Fruit fly (Drosophila melanogaster): ENCODE measurements around the gene CG42395.
A peak's percentile ranks its signal among the peaks of the same experiment; 100 is the strongest.

The CG42395 gene

DNA sequence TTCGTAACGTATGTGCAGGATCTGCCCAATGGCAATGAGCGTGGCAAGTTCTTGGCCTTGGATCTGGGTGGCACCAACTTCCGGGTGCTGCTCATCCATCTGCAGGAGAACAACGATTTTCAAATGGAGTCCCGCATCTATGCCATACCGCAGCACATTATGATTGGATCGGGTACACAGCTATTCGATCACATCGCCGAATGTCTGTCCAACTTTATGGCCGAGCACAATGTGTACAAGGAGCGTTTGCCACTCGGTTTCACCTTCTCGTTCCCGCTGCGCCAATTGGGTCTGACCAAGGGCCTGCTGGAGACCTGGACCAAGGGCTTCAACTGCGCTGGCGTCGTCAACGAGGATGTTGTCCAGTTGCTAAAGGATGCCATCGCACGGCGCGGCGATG, 10.6 kb upstream of the CG42395 start:
- no peak for TF ChIP-seq CG32006 (GFP tag; optimal IDR thresholded peaks at IDR 0.05)
- TF ChIP-seq CG6792 (GFP tag; optimal IDR thresholded peaks at IDR 0.05) = no peak
- TF ChIP-seq CG15336 (GFP tag; IDR thresholded peaks at IDR 0.05) = no peak
- no peak for TF ChIP-seq Sox15 (GFP tag; optimal IDR thresholded peaks at IDR 0.05)
- no peak for TF ChIP-seq svp (GFP tag)
- no peak for TF ChIP-seq fd59A (GFP tag; optimal IDR thresholded peaks at IDR 0.05)
- no peak for TF ChIP-seq Eip93F (GFP tag; optimal IDR thresholded peaks at IDR 0.05)
- no peak for TF ChIP-seq CG6808 (GFP tag; optimal IDR thresholded peaks at IDR 0.05)
- no peak for TF ChIP-seq Met (GFP tag; optimal IDR thresholded peaks at IDR 0.05)
- TF ChIP-seq Hr4 (GFP tag; optimal IDR thresholded peaks at IDR 0.05) = no peak
- no peak for TF ChIP-seq CG11902 (GFP tag; optimal IDR thresholded peaks at IDR 0.05)
- no peak for TF ChIP-seq Sox102F (GFP tag; optimal IDR thresholded peaks at IDR 0.05)
- no peak for TF ChIP-seq vri (GFP tag; optimal IDR thresholded peaks at IDR 0.05)
- TF ChIP-seq spab (GFP tag; optimal IDR thresholded peaks at IDR 0.05) = no peak
- no peak for TF ChIP-seq Eip78C (GFP tag)

- TF ChIP-seq vri (GFP tag; optimal IDR thresholded peaks at IDR 0.05) = no peak
- TF ChIP-seq CG6808 (GFP tag; optimal IDR thresholded peaks at IDR 0.05) = no peak
- no peak for TF ChIP-seq fd59A (GFP tag; optimal IDR thresholded peaks at IDR 0.05)
- peak; percentile 77 for TF ChIP-seq CG6276 (GFP tag; optimal IDR thresholded peaks at IDR 0.05)
- TF ChIP-seq CG10631 (GFP tag; optimal IDR thresholded peaks at IDR 0.05) = no peak
- TF ChIP-seq Ets96B (tag; optimal IDR thresholded peaks at IDR 0.05) = no peak
- TF ChIP-seq CG8119 (GFP tag; IDR thresholded peaks at IDR 0.05) = peak; percentile 79
- TF ChIP-seq esn (GFP tag; optimal IDR thresholded peaks at IDR 0.05) = no peak
- TF ChIP-seq CG11294 (GFP tag; IDR thresholded peaks at IDR 0.05) = 0 out of 2 replicates have a peak, but pooled peaks have one; percentile 11
- no peak for TF ChIP-seq fkh (GFP tag; optimal IDR thresholded peaks at IDR 0.05)
- no peak for TF ChIP-seq CG34406 (GFP tag; optimal IDR thresholded peaks at IDR 0.05)
- no peak for TF ChIP-seq CG11762 (GFP tag; optimal IDR thresholded peaks at IDR 0.05; ENCODE audit: insufficient read depth)
- no peak for TF ChIP-seq pdm3 (GFP tag; optimal IDR thresholded peaks at IDR 0.05)
- TF ChIP-seq Eip93F (GFP tag; optimal IDR thresholded peaks at IDR 0.05) = no peak
- no peak for TF ChIP-seq CG9139 (GFP tag; optimal IDR thresholded peaks at IDR 0.05)
- TF ChIP-seq eg (GFP tag; IDR thresholded peaks at IDR 0.05) = peak; percentile 85
- TF ChIP-seq Hr4 (GFP tag; optimal IDR thresholded peaks at IDR 0.05) = peak; percentile 8
- TF ChIP-seq topi (GFP tag; optimal IDR thresholded peaks at IDR 0.05) = no peak
- no peak for TF ChIP-seq Sox14 (GFP tag; optimal IDR thresholded peaks at IDR 0.05)
- TF ChIP-seq Sox15 (GFP tag; optimal IDR thresholded peaks at IDR 0.05) = no peak
- no peak for TF ChIP-seq salr (GFP tag; optimal IDR thresholded peaks at IDR 0.05)
- TF ChIP-seq net (GFP tag; optimal IDR thresholded peaks at IDR 0.05) = no peak
- no peak for TF ChIP-seq CG8632 (GFP tag; optimal IDR thresholded peaks at IDR 0.05)
- TF ChIP-seq CG3919 (GFP tag; optimal IDR thresholded peaks at IDR 0.05) = no peak
- TF ChIP-seq Met (GFP tag; optimal IDR thresholded peaks at IDR 0.05) = no peak
- TF ChIP-seq spab (GFP tag; optimal IDR thresholded peaks at IDR 0.05) = no peak
- TF ChIP-seq CG10669 (GFP tag; optimal IDR thresholded peaks at IDR 0.05) = no peak
- TF ChIP-seq Smox (GFP tag; optimal IDR thresholded peaks at IDR 0.05) = no peak
- no peak for TF ChIP-seq CG11902 (GFP tag; optimal IDR thresholded peaks at IDR 0.05)
- no peak for TF ChIP-seq CG16779 (tag; optimal IDR thresholded peaks at IDR 0.05)
- peak in 1 of 2 experiments; percentile 4 for TF ChIP-seq ss (GFP tag; optimal IDR thresholded peaks at IDR 0.05)
- no peak for TF ChIP-seq CG4318 (GFP tag; optimal IDR thresholded peaks at IDR 0.05)
- TF ChIP-seq CG6163 (GFP tag; IDR thresholded peaks at IDR 0.05) = peak; percentile 75
- peak; percentile 48 for TF ChIP-seq Gug (GFP tag; IDR thresholded peaks at IDR 0.05)
- TF ChIP-seq CG32006 (GFP tag; optimal IDR thresholded peaks at IDR 0.05) = no peak
- TF ChIP-seq Lpt (GFP tag; optimal IDR thresholded peaks at IDR 0.05) = peak; percentile 52
- no peak for TF ChIP-seq CG6792 (GFP tag; optimal IDR thresholded peaks at IDR 0.05)
- no peak for TF ChIP-seq Blimp-1 (GFP tag; optimal IDR thresholded peaks at IDR 0.05)
- TF ChIP-seq CG31627 (GFP tag; optimal IDR thresholded peaks at IDR 0.05) = no peak
- TF ChIP-seq Ets21C (GFP tag; optimal IDR thresholded peaks at IDR 0.05) = no peak
- no peak for TF ChIP-seq CG6854 (GFP tag; optimal IDR thresholded peaks at IDR 0.05)
- no peak for TF ChIP-seq Hr38 (GFP tag; optimal IDR thresholded peaks at IDR 0.05)
- TF ChIP-seq dsx (GFP tag; optimal IDR thresholded peaks at IDR 0.05; ENCODE audit: poor library complexity, severe bottlenecking) = no peak
- TF ChIP-seq lz (GFP tag; optimal IDR thresholded peaks at IDR 0.05) = no peak
- TF ChIP-seq CG15336 (GFP tag; IDR thresholded peaks at IDR 0.05) = peak; percentile 79
- TF ChIP-seq CG7368 (GFP tag; optimal IDR thresholded peaks at IDR 0.05) = no peak
- TF ChIP-seq svp (GFP tag) = no peak
Observed at dm6 chrX:9586038-9586437, 10.0 kb upstream of the CG42395 start.
